Worm (Caenorhabditis elegans): ENCODE results near the gene spin-2.

Gene spin-2

ce11 chrIV:13109751-13110150 is 22.9 kb downstream of the spin-2 start, which contains the start of gene best-1 (continued):
- TF ChIP-seq elt-3 (tag; optimal IDR thresholded peaks at IDR 0.05) (peak in 4 of 6 experiments; percentile 34 to 69 (median 50)), pag-3 (tag; optimal IDR thresholded peaks at IDR 0.05; ENCODE audit: borderline replicate concordance, insufficient read depth) (no peak), ceh-90 (tag; optimal IDR thresholded peaks at IDR 0.05) (no peak), Y116A8C.19 (tag; optimal IDR thresholded peaks at IDR 0.05; ENCODE audit: borderline replicate concordance) (no peak), C34B4.2 (tag; optimal IDR thresholded peaks at IDR 0.05) (no peak), jun-1 (tag; optimal IDR thresholded peaks at IDR 0.05) (no peak), nhr-90 (tag; optimal IDR thresholded peaks at IDR 0.05; ENCODE audit: poor library complexity) (peak; percentile 55), skn-1 (tag; optimal IDR thresholded peaks at IDR 0.05) (no peak), sptf-1 (tag; optimal IDR thresholded peaks at IDR 0.05) (no peak), zip-4 (GFP tag; optimal IDR thresholded peaks at IDR 0.05) (no peak), xbp-1 (tag; optimal IDR thresholded peaks at IDR 0.05) (no peak), mdl-1 (tag; optimal IDR thresholded peaks at IDR 0.05) (peak in 1 of 2 experiments; percentile 49), fos-1 (tag; optimal IDR thresholded peaks at IDR 0.05) (no peak), aha-1 (tag; optimal IDR thresholded peaks at IDR 0.05) (no peak), vab-15 (tag; optimal IDR thresholded peaks at IDR 0.05) (no peak), mep-1 (tag; optimal IDR thresholded peaks at IDR 0.05) (no peak), ceh-88 (GFP tag; IDR thresholded peaks at IDR 0.05) (no peak), lin-35 (GFP tag; optimal IDR thresholded peaks at IDR 0.05) (no peak), zag-1 (tag; optimal IDR thresholded peaks at IDR 0.05) (no peak), nhr-28 (tag; optimal IDR thresholded peaks at IDR 0.05) (no peak), sox-4 (tag; optimal IDR thresholded peaks at IDR 0.05) (no peak), aly-2 (tag; optimal IDR thresholded peaks at IDR 0.05) (no peak), nhr-77 (tag; optimal IDR thresholded peaks at IDR 0.05) (no peak), sup-37 (GFP tag; optimal IDR thresholded peaks at IDR 0.05) (no peak), ama-1 (optimal IDR thresholded peaks at IDR 0.05) (no peak), unc-98 (GFP tag; IDR thresholded peaks at IDR 0.05) (no peak), C04F5.9 (tag; optimal IDR thresholded peaks at IDR 0.05) (no peak), nhr-84 (tag; optimal IDR thresholded peaks at IDR 0.05) (no peak), hlh-4 (tag; optimal IDR thresholded peaks at IDR 0.05) (no peak), efl-3 (GFP tag; optimal IDR thresholded peaks at IDR 0.05) (no peak), ceh-63 (GFP tag; optimal IDR thresholded peaks at IDR 0.05) (no peak), unc-30 (tag; optimal IDR thresholded peaks at IDR 0.05) (no peak), lin-14 (GFP tag; optimal IDR thresholded peaks at IDR 0.05) (no peak), ces-1 (GFP tag; optimal IDR thresholded peaks at IDR 0.05) (no peak), elt-2 (tag; optimal IDR thresholded peaks at IDR 0.05) (no peak), nhr-76 (tag; optimal IDR thresholded peaks at IDR 0.05) (no peak), unc-130 (tag; optimal IDR thresholded peaks at IDR 0.05) (peak; percentile 22), hlh-17 (GFP tag; optimal IDR thresholded peaks at IDR 0.05; ENCODE audit: borderline replicate concordance) (no peak), tlp-1 (tag; optimal IDR thresholded peaks at IDR 0.05) (no peak), pax-3 (tag; optimal IDR thresholded peaks at IDR 0.05) (no peak), blmp-1 (tag; optimal IDR thresholded peaks at IDR 0.05) (peak; percentile 73), fkh-10 (GFP tag; optimal IDR thresholded peaks at IDR 0.05) (no peak), egl-27 (tag; optimal IDR thresholded peaks at IDR 0.05) (no peak), nhr-237 (tag; optimal IDR thresholded peaks at IDR 0.05) (no peak), lin-39 (tag; optimal IDR thresholded peaks at IDR 0.05) (no peak), nhr-11 (tag; optimal IDR thresholded peaks at IDR 0.05) (no peak), ceh-82 (tag; optimal IDR thresholded peaks at IDR 0.05) (no peak), fkh-4 (tag; optimal IDR thresholded peaks at IDR 0.05; ENCODE audit: borderline replicate concordance) (no peak), nhr-19 (GFP tag; conservative IDR thresholded peaks at IDR 0.05) (peak; percentile 46; the same call in 1 of the 2 replicates), lir-3 (tag; optimal IDR thresholded peaks at IDR 0.05; ENCODE audit: poor library complexity) (no peak), rnt-1 (tag; optimal IDR thresholded peaks at IDR 0.05) (no peak), unc-86 (tag; optimal IDR thresholded peaks at IDR 0.05) (no peak), isw-1 (GFP tag; IDR thresholded peaks at IDR 0.05) (no peak), mab-9 (GFP tag; IDR thresholded peaks at IDR 0.05) (no peak)

All from whole organism, L1 larva.